Fruit fly (Drosophila melanogaster) whole organism, embryonic: Measurements from ENCODE around the gene CG9586.

Experiments
- ATbp ChIP-seq: fragments of 200-800 bp; sonication (Bioruptor generic); optimal IDR thresholded peaks from 2 replicates; lab custom pipeline; 2017; ENCODE audit warnings: missing biosample characterization, mild to moderate bottlenecking, missing genetic modification characterization, missing genetic modification reagents
- Atf-2 ChIP-seq: fragments of 200-800 bp; sonication (Bioruptor generic); optimal IDR thresholded peaks from 2 replicates; lab custom pipeline; 2016; ENCODE audit warnings: missing biosample characterization, missing genetic modification characterization
- Blimp-1 ChIP-seq: fragments of 200-800 bp; sonication (Bioruptor generic); optimal IDR thresholded peaks from 3 replicates; lab custom pipeline; 2018; ENCODE audit warnings: missing biosample characterization, missing genetic modification characterization, mild to moderate bottlenecking, moderate library complexity, missing genetic modification reagents
- CG11696 ChIP-seq: fragments of 200-800 bp; sonication (Bioruptor generic); IDR thresholded peaks from 2 replicates; pipeline ENCODE4 v1.3.6; 2022; ENCODE audit warnings: missing biosample characterization, missing genetic modification characterization
- CG13775 ChIP-seq: fragments of 200-800 bp; sonication (Bioruptor generic); optimal IDR thresholded peaks from 3 replicates; lab custom pipeline; 2017; ENCODE audit warnings: missing biosample characterization, mild to moderate bottlenecking, missing genetic modification characterization
- CG15269 ChIP-seq: fragments of 200-800 bp; sonication (Bioruptor generic); optimal IDR thresholded peaks from 2 replicates; lab custom pipeline; 2018; ENCODE audit warnings: missing biosample characterization, mild to moderate bottlenecking, missing genetic modification characterization, moderate library complexity
- CG17612 ChIP-seq: fragments of 200-800 bp; sonication (Bioruptor generic); IDR thresholded peaks from 2 replicates; pipeline ENCODE4 v1.3.6; 2022; ENCODE audit warnings: missing biosample characterization, missing genetic modification characterization
- CG17802 ChIP-seq: fragments of 200-800 bp; sonication (Bioruptor generic); optimal IDR thresholded peaks from 2 replicates; lab custom pipeline; 2018; ENCODE audit warnings: missing biosample characterization, mild to moderate bottlenecking, missing genetic modification characterization, moderate library complexity
- CG1832 ChIP-seq: fragments of 200-800 bp; sonication (Bioruptor generic); optimal IDR thresholded peaks from 2 replicates; lab custom pipeline; 2017; ENCODE audit warnings: missing biosample characterization, mild to moderate bottlenecking, missing genetic modification characterization, inconsistent platforms
- CG32532 ChIP-seq: fragments of 200-800 bp; sonication (Bioruptor generic); IDR thresholded peaks from 2 replicates; pipeline ENCODE4 v1.3.6; 2022; ENCODE audit warnings: missing biosample characterization, missing genetic modification characterization
- CG3847 ChIP-seq: fragments of 200-800 bp; sonication (Bioruptor generic); IDR thresholded peaks from 2 replicates; pipeline ENCODE4 v1.3.6; 2022; ENCODE audit warnings: missing biosample characterization, missing genetic modification characterization
- CG4360 ChIP-seq: fragments of 200-800 bp; sonication (Bioruptor generic); IDR thresholded peaks from 2 replicates; pipeline ENCODE4 v1.3.6; 2022; ENCODE audit warnings: missing biosample characterization, missing genetic modification characterization
- CG7271 ChIP-seq: fragments of 200-800 bp; sonication (Bioruptor generic); optimal IDR thresholded peaks from 2 replicates; lab custom pipeline; 2018; ENCODE audit warnings: missing biosample characterization, mild to moderate bottlenecking, missing genetic modification characterization, moderate library complexity
- CG7839 ChIP-seq: fragments of 200-800 bp; sonication (Bioruptor generic); optimal IDR thresholded peaks from 3 replicates; lab custom pipeline; 2018; ENCODE audit warnings: missing biosample characterization, mild to moderate bottlenecking, missing genetic modification characterization, moderate library complexity
- D ChIP-seq, 2 experiments: fragments of 200-800 bp in 1 of 2; fragments of >200 bp in 1 of 2; sonication (Bioruptor generic) in 1 of 2; optimal IDR thresholded peaks; 2 replicates in 1 of 2; 3 replicates in 1 of 2; lab custom pipeline; 2017; ENCODE audit warnings: mild to moderate bottlenecking in 1 of 2, missing biosample characterization in 1 of 2, missing genetic modification characterization in 1 of 2, missing genetic modification reagents in 1 of 2
- Dref ChIP-seq: fragments of 200-800 bp; sonication (Bioruptor generic); IDR thresholded peaks from 2 replicates; pipeline ENCODE4 v1.3.6; 2022; ENCODE audit warnings: missing biosample characterization, missing genetic modification characterization
- Eip74EF ChIP-seq, 2 experiments: fragments of 200-800 bp in 1 of 2; fragments of >200 bp in 1 of 2; sonication (Bioruptor generic) in 1 of 2; optimal IDR thresholded peaks; 2 replicates each; lab custom pipeline; 2017 to 2019; ENCODE audit warnings: missing biosample characterization in 2 of 2, missing genetic modification characterization in 2 of 2, mild to moderate bottlenecking in 1 of 2, moderate library complexity in 1 of 2
- Ets65A ChIP-seq: fragments of 200-800 bp; sonication (Bioruptor generic); peaks from one replicate; lab custom pipeline; 2016; ENCODE audit warnings: missing biosample characterization, missing genetic modification characterization
- HHEX ChIP-seq: fragments of 200-800 bp; sonication (Bioruptor generic); optimal IDR thresholded peaks from 3 replicates; lab custom pipeline; 2017; ENCODE audit warnings: missing biosample characterization, mild to moderate bottlenecking, missing genetic modification characterization, missing genetic modification reagents
- MBD-R2 ChIP-seq: fragments of 200-800 bp; sonication (Bioruptor generic); IDR thresholded peaks from 2 replicates; pipeline ENCODE4 v1.3.6; 2022; ENCODE audit warnings: missing biosample characterization, missing genetic modification characterization
- Mad ChIP-seq: fragments of 200-800 bp; sonication (Bioruptor generic); optimal IDR thresholded peaks from 2 replicates; lab custom pipeline; 2016; ENCODE audit warnings: missing biosample characterization, missing genetic modification characterization
- Oaz ChIP-seq: fragments of 200-800 bp; sonication (Bioruptor generic); IDR thresholded peaks from 2 replicates; pipeline ENCODE4 v1.3.6; 2022; ENCODE audit warnings: missing biosample characterization, missing genetic modification characterization
- PHDP ChIP-seq: fragments of 200-800 bp; sonication (Bioruptor generic); optimal IDR thresholded peaks from 3 replicates; lab custom pipeline; 2018; ENCODE audit warnings: missing biosample characterization, mild to moderate bottlenecking, missing genetic modification characterization, moderate library complexity
- Pdp1 ChIP-seq, 2 experiments: fragments of 200-800 bp; sonication (Bioruptor generic); optimal IDR thresholded peaks; 3 replicates each; lab custom pipeline; 2016; ENCODE audit warnings: missing biosample characterization in 2 of 2, missing genetic modification characterization in 2 of 2, mild to moderate bottlenecking in 1 of 2, moderate library complexity in 1 of 2
- Rfx ChIP-seq: fragments of 200-800 bp; sonication (Bioruptor generic); IDR thresholded peaks from 2 replicates; pipeline ENCODE4 v1.3.6; 2022; ENCODE audit warnings: missing biosample characterization, missing genetic modification characterization
- Scr ChIP-seq: fragments of 200-800 bp; sonication (Bioruptor generic); IDR thresholded peaks from 2 replicates; pipeline ENCODE4 v1.3.6; 2022; ENCODE audit warnings: missing biosample characterization, missing genetic modification characterization; ENCODE audit not compliant: partially characterized antibody
- Usf ChIP-seq: fragments of 200-800 bp; sonication (Bioruptor generic); optimal IDR thresholded peaks from 2 replicates; lab custom pipeline; 2017; ENCODE audit warnings: missing genotype, missing biosample characterization, missing genetic modification characterization
- abd-A ChIP-seq: fragments of 200-800 bp; sonication (Bioruptor generic); optimal IDR thresholded peaks from 3 replicates; lab custom pipeline; 2019; ENCODE audit warnings: missing biosample characterization, mild to moderate bottlenecking, missing genetic modification characterization, moderate library complexity
- al ChIP-seq: fragments of 200-800 bp; sonication (Bioruptor generic); IDR thresholded peaks from 2 replicates; pipeline ENCODE4 v1.3.6; 2022; ENCODE audit warnings: missing biosample characterization, missing genetic modification characterization
- bbx ChIP-seq: fragments of 200-800 bp; sonication (Bioruptor generic); IDR thresholded peaks from 2 replicates; pipeline ENCODE4 v1.3.6; 2022; ENCODE audit warnings: missing biosample characterization, missing genetic modification characterization; ENCODE audit not compliant: partially characterized antibody
- chif ChIP-seq, 2 experiments: fragments of 200-800 bp; sonication (Bioruptor generic); optimal IDR thresholded peaks; 3 replicates each; lab custom pipeline; 2016; ENCODE audit warnings: missing biosample characterization in 2 of 2, missing genetic modification characterization in 2 of 2
- dan ChIP-seq: fragments of 200-800 bp; sonication (Bioruptor generic); IDR thresholded peaks from 2 replicates; pipeline ENCODE4 v1.3.6; 2022; ENCODE audit warnings: missing biosample characterization, missing genetic modification characterization
- ewg ChIP-seq: fragments of 200-800 bp; sonication (Bioruptor generic); optimal IDR thresholded peaks from 3 replicates; lab custom pipeline; 2017; ENCODE audit warnings: mild to moderate bottlenecking, missing biosample characterization, missing genetic modification reagents, missing genetic modification characterization
- inv ChIP-seq: fragments of 200-800 bp; sonication (Bioruptor generic); IDR thresholded peaks from 2 replicates; pipeline ENCODE4 v1.3.6; 2022; ENCODE audit warnings: missing biosample characterization, missing genetic modification characterization; ENCODE audit not compliant: partially characterized antibody
- onecut ChIP-seq: fragments of 200-800 bp; sonication (Bioruptor generic); IDR thresholded peaks from 2 replicates; pipeline ENCODE4 v1.3.6; 2022; ENCODE audit warnings: missing biosample characterization, missing genetic modification characterization
- otp ChIP-seq: fragments of 200-800 bp; sonication (Bioruptor generic); IDR thresholded peaks from 3 replicates; pipeline ENCODE4, ENCODE4 v1.3.6; 2022; ENCODE audit warnings: missing biosample characterization, missing genetic modification characterization
- sd ChIP-seq: fragments of 200-800 bp; sonication (Bioruptor generic); optimal IDR thresholded peaks from 3 replicates; lab custom pipeline; 2018; ENCODE audit warnings: missing biosample characterization, mild to moderate bottlenecking, missing genetic modification characterization, moderate library complexity
- shn ChIP-seq: fragments of 200-800 bp; sonication (Bioruptor generic); optimal IDR thresholded peaks from 3 replicates; lab custom pipeline; 2016; ENCODE audit warnings: missing biosample characterization, missing genetic modification characterization
- tap ChIP-seq: fragments of 200-800 bp; optimal IDR thresholded peaks from 3 replicates; lab custom pipeline; 2019; ENCODE audit warnings: missing biosample characterization, mild to moderate bottlenecking, missing genetic modification characterization, moderate library complexity
- tll ChIP-seq, 2 experiments: fragments of 200-800 bp in 1 of 2; fragments of >200 bp in 1 of 2; sonication (Bioruptor generic) in 1 of 2; optimal IDR thresholded peaks; 2 replicates each; lab custom pipeline; 2017 to 2019; ENCODE audit warnings: missing biosample characterization in 2 of 2, missing genetic modification characterization in 2 of 2, mild to moderate bottlenecking in 1 of 2, moderate library complexity in 1 of 2
- tna ChIP-seq: fragments of 200-800 bp; sonication (Bioruptor generic); IDR thresholded peaks from 2 replicates; pipeline ENCODE4 v1.3.6; 2022; ENCODE audit warnings: missing biosample characterization, missing genetic modification characterization; ENCODE audit not compliant: partially characterized antibody
- toy ChIP-seq: fragments of 200-800 bp; sonication (Bioruptor generic); IDR thresholded peaks from 2 replicates; pipeline ENCODE4 v1.3.6; 2022; ENCODE audit warnings: missing biosample characterization, missing genetic modification characterization
- ttk ChIP-seq: fragments of 200-800 bp; sonication (Bioruptor generic); IDR thresholded peaks from 2 replicates; pipeline ENCODE4 v2.1.2; 2022; ENCODE audit warnings: missing biosample characterization, missing genetic modification characterization
- twi ChIP-seq: fragments of 200-800 bp; optimal IDR thresholded peaks from 2 replicates; lab custom pipeline; 2019; ENCODE audit warnings: missing biosample characterization, mild to moderate bottlenecking, missing genetic modification characterization, moderate library complexity
- usp ChIP-seq: fragments of >200 bp; optimal IDR thresholded peaks from 2 replicates; lab custom pipeline; 2017; ENCODE audit warnings: missing biosample characterization, missing genetic modification characterization
- vvl ChIP-seq: fragments of 200-800 bp; sonication (Bioruptor generic); IDR thresholded peaks from 2 replicates; pipeline ENCODE4 v1.3.6; 2022; ENCODE audit warnings: missing biosample characterization, missing genetic modification characterization
- wek ChIP-seq: fragments of 200-800 bp; sonication (Bioruptor generic); optimal IDR thresholded peaks from 3 replicates; lab custom pipeline; 2018; ENCODE audit warnings: missing biosample characterization, mild to moderate bottlenecking, missing genetic modification characterization, moderate library complexity

CG9586 gene

DNA sequence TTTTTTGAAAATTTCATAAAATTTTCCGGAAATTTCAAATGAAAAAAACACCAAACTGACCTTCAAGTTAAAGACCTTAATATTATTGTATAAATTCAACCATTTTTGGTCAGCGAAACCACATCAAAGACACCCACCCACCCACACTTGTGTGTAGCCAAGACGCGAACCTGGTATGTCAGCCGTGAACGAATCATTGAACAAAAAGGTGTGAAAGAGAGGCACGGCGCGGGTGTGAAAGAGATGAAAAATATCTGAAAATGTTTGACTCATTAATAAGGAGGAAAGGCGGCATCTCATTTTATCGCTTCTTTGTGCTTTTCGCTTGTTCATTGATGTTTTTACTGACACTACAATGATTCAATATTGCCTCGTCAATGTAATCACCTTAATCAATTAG lies 8.0 kb downstream of the CG9586 start (continued):
- TF ChIP-seq ewg (no peak), Oaz (GFP tag; lab: Robert Waterston, UW) (no peak), al (no peak), CG13775 (no peak), CG17802 (tag; lab: Kevin White, UChicago) (no peak), CG4360 (GFP tag; lab: Robert Waterston, UW) (no peak), inv (GFP tag; lab: Robert Waterston, UW) (no peak), CG1832 (GFP tag; lab: Kevin White, UChicago) (peak; percentile 68), CG17612 (GFP tag; lab: Robert Waterston, UW) (no peak), Rfx (GFP tag; lab: Robert Waterston, UW) (0 out of 2 replicates have a peak, but pooled peaks have one; percentile 37), Pdp1 (GFP tag; optimal IDR thresholded peaks at IDR 0.05; lab: Kevin White, UChicago) (peak in 1 of 2 experiments; percentile 74), bbx (GFP tag; lab: Robert Waterston, UW) (no peak), CG32532 (GFP tag; lab: Robert Waterston, UW) (no peak), vvl (GFP tag; lab: Robert Waterston, UW) (peak; percentile 76), tap (tag; lab: Kevin White, UChicago) (no peak)

dm6 chr2L:9157770-9158169 lies 8.5 kb downstream of the CG9586 start:
- TF ChIP-seq Usf (no peak), Ets65A (GFP tag; lab: Kevin White, UChicago) (peak; percentile 21)

DNA sequence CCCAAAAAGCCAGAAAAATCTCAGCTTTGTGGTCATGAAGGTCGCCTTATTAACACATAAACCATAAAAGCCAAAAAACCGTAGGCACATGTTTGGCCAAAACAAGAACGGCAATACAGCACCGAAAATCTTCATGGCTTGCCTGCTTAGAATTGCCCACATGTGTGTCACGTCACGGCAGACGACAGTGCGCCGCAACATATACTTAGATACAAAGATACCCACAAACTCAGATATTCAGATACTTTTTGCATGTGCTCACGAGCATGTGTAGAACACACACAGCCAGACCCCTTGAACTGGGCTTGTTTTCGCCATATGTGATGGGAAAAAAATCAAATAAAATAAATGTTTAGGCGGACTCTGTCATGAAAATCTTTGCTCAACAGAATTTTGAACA lies 15.5 kb downstream of the CG9586 start:
- no peak for TF ChIP-seq D (optimal IDR thresholded peaks at IDR 0.05; lab: Kevin White, UChicago)
- TF ChIP-seq D (GFP tag; optimal IDR thresholded peaks at IDR 0.05; lab: Kevin White, UChicago), result no peak
- TF ChIP-seq onecut (GFP tag; lab: Robert Waterston, UW), result no peak
- no peak for TF ChIP-seq toy (GFP tag; lab: Robert Waterston, UW)
- no peak for TF ChIP-seq chif (GFP tag; optimal IDR thresholded peaks at IDR 0.05; lab: Kevin White, UChicago)
- no peak for TF ChIP-seq HHEX
- no peak for TF ChIP-seq ATbp (GFP tag; lab: Kevin White, UChicago)
- no peak for TF ChIP-seq bbx (GFP tag; lab: Robert Waterston, UW)
- no peak for TF ChIP-seq PHDP (tag; lab: Kevin White, UChicago)
- TF ChIP-seq CG7271 (tag; lab: Kevin White, UChicago), result no peak
- TF ChIP-seq tll (GFP tag; optimal IDR thresholded peaks at IDR 0.05; lab: Kevin White, UChicago), result peak in 1 of 2 experiments; percentile 26
- TF ChIP-seq dan (GFP tag; lab: Robert Waterston, UW), result no peak
- no peak for TF ChIP-seq usp (GFP tag; lab: Kevin White, UChicago)
- no peak for TF ChIP-seq CG7839 (tag; lab: Kevin White, UChicago)
- TF ChIP-seq tna (GFP tag; lab: Robert Waterston, UW), result no peak
- peak; percentile 63 for TF ChIP-seq sd (tag; lab: Kevin White, UChicago)
- no peak for TF ChIP-seq CG11696 (GFP tag; lab: Robert Waterston, UW)
- TF ChIP-seq Mad (GFP tag; lab: Kevin White, UChicago), result no peak
- no peak for TF ChIP-seq Blimp-1 (GFP tag; lab: Kevin White, UChicago)
- no peak for TF ChIP-seq wek (GFP tag; lab: Kevin White, UChicago)
- peak; percentile 30 for TF ChIP-seq CG15269 (tag; lab: Kevin White, UChicago)
- no peak for TF ChIP-seq otp
- peak; percentile 49 for TF ChIP-seq abd-A (tag; lab: Kevin White, UChicago)
- no peak for TF ChIP-seq ttk (GFP tag; lab: Robert Waterston, UW)
- peak; percentile 99 for TF ChIP-seq twi (tag; lab: Kevin White, UChicago)
- no peak for TF ChIP-seq Dref
- TF ChIP-seq Eip74EF (GFP tag; optimal IDR thresholded peaks at IDR 0.05; lab: Kevin White, UChicago), result no peak
- TF ChIP-seq MBD-R2 (GFP tag; lab: Robert Waterston, UW), result no peak
- no peak for TF ChIP-seq Scr
- TF ChIP-seq CG3847 (GFP tag; lab: Robert Waterston, UW), result no peak
- TF ChIP-seq shn (GFP tag; lab: Kevin White, UChicago), result no peak
- TF ChIP-seq Atf-2, result no peak
